Worm (Caenorhabditis elegans) whole organism, young adult: Measurements from ENCODE around the gene K09E2.2.

Experiments
- ama-1 ChIP-seq, 3 experiments: fragments of 150-350 bp in 1 of 3; sonication (generic microtip) in 2 of 3; optimal IDR thresholded peaks; 2 replicates each; lab custom pipeline; 2014 to 2018; ENCODE audit warnings: missing biosample characterization in 2 of 3, missing genetic modification characterization in 2 of 3, missing genetic modification reagents in 2 of 3
- attf-6 ChIP-seq: fragments of 200-800 bp; sonication (Bioruptor generic); IDR thresholded peaks from 2 replicates; pipeline ENCODE4 v1.3.6; 2022; ENCODE audit warnings: missing genetic modification reagents, missing genetic modification characterization, missing compliant biosample characterization
- ceh-27 ChIP-seq: fragments of 200-800 bp; sonication (Bioruptor generic); optimal IDR thresholded peaks from 2 replicates; lab custom pipeline; 2018; ENCODE audit warnings: mild to moderate bottlenecking, missing genetic modification characterization, moderate library complexity, missing compliant biosample characterization
- ets-4 ChIP-seq: fragments of 200-800 bp; sonication (Bioruptor generic); optimal IDR thresholded peaks from 2 replicates; lab custom pipeline; 2018; ENCODE audit warnings: mild to moderate bottlenecking, missing genetic modification characterization, missing compliant biosample characterization
- sea-2 ChIP-seq: fragments of 200-800 bp; sonication (Bioruptor generic); IDR thresholded peaks from 2 replicates; pipeline ENCODE4 v1.3.6; 2022; ENCODE audit warnings: missing genetic modification characterization, missing compliant biosample characterization

DNA sequence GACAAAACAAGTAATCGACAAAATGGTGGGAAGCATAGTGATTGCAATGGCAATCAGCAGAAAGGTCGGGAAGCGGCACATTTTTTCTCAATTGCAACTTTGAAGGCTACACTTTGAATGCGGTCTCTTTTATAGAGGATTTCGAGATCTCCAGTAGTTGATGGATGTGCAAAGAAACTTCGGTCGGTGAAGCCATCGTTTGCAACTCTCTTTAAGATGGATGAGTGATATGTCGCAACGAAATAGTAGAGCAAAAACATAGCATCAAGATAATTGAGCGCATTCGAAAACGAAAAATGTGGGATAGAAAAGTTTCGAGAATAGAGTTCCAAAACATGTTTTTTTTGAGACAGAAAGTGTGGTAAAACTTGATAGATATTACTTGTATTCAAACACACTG, 54.4 kb downstream of the K09E2.2 start, which contains the start of gene EGAP4.1:
- no peak for TF ChIP-seq attf-6 (GFP tag; lab: Robert Waterston, UW)
- TF ChIP-seq ama-1 (optimal IDR thresholded peaks at IDR 0.05; lab: Kevin White, UChicago): no peak
- no peak for TF ChIP-seq ama-1 (GFP tag; optimal IDR thresholded peaks at IDR 0.05; lab: Kevin White, UChicago)
- TF ChIP-seq ets-4: no peak
- no peak for TF ChIP-seq sea-2 (GFP tag; lab: Robert Waterston, UW)
- TF ChIP-seq ceh-27 (GFP tag; lab: Kevin White, UChicago): no peak
